Worm (Caenorhabditis elegans) whole organism, early embryonic: ENCODE measurements around the gene ubxn-2.

Source experiments
- ama-1 ChIP-seq: fragments of 150-350 bp; optimal IDR thresholded peaks from 2 replicates; lab custom pipeline; 2014
- tra-4 ChIP-seq: sonication (generic microtip); optimal IDR thresholded peaks from 2 replicates; lab custom pipeline; 2017; ENCODE audit warnings: missing genetic modification characterization, missing compliant biosample characterization

DNA sequence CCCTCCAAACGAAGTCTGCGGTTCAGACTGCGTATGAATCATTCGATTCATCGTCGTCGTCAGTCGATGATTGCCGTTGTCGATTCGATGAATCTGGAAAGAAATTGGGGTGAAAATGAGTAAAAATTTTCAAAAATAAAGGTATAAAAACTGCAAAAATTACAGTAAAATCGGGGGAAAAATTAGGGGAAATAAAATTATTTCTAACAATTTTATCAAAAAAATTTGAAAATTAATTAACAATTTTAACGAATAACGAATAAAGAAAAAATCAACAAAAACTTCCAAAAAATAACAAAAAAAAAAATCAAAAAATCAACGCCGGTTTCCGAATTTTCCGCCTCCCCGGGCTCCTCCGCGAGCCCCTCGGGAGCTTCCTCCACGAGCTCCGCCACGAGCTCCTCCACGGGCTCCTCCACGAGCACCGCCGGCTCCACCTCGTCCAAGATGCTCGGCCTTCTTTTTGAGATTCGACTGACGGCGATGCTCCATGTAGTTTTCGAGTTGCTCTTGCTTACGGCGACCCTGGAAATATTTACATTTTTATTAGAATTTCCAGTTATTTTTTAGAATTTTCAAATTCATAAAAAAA is 36.8 kb downstream of the ubxn-2 start, which contains the start of gene egrh-3:
- no peak for TF ChIP-seq ama-1
- TF ChIP-seq tra-4 (tag; lab: Kevin White, UChicago) = no peak
